Worm (Caenorhabditis elegans): ENCODE data around the gene clik-2.
"Not testable (repeated sequence)": the region's sequence is repeated elsewhere in the genome, so short reads cannot be mapped to it uniquely, and the experiment has no call there.

clik-2 gene

DNA sequence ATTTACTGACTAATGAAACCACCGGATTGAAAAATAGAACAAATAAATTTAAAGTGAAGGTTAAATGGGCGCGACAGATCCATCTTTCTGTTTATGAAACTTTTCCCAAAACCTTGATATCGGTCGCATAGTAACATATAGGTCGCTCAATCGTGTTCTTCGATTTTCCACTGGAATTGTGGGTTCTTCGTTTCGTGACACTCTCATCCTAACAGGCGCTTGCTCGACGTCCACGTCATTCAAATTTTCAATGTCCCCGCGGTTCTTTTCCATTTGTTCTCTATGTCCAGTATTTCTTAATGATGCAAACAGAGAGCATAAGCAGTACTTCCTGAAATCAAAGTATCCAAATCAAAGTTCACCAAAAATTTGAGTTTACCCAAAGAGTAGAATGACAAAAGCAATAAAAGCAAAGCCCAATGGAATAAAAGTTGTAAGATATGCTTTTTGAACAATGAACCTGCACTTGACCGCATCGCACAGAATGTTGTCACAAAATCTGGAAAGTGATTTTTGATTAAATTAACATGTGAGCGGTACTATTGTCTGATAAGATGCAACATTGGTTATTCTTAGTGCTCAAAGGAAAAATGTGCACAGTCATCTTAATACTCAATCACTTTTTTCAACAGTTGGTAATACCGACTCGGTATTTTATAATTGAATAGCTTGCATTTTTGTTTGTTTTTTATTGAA is 21.5 kb downstream of the clik-2 start, which contains the start of gene F27D9.13 (continued):
- TF ChIP-seq tag-97 (GFP tag; IDR thresholded peaks at IDR 0.05) (no peak), mes-2 (tag; optimal IDR thresholded peaks at IDR 0.05; ENCODE audit: poor library complexity, severe bottlenecking) (no peak), zip-11 (GFP tag; IDR thresholded peaks at IDR 0.05) (no peak), ceh-62 (tag; optimal IDR thresholded peaks at IDR 0.05) (no peak)

DNA sequence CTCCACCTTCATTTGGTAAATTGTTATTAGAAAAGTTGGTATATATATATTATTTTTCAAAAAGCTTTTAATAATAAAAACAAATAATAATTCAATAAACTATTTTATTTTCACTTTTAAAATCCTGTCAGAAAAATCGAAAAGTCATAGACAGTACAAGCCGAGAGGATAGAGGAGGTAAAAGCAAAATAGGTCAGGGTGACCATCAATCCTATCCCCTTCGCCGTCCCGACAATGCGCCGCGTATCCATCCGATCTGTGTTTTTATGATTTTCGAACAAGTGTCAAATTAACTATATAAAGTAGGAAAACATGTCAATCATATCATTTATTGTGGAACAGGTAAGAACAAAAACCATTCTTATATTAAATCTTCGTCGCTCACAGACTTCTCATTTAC is 23.6 kb downstream of the clik-2 start:
- TF ChIP-seq nhr-237 (tag; optimal IDR thresholded peaks at IDR 0.05), result no peak
- peak in 1 of 2 experiments; percentile 35 for TF ChIP-seq unc-62 (GFP tag; optimal IDR thresholded peaks at IDR 0.05 in 1 of 2)
- TF ChIP-seq unc-62 (tag; optimal IDR thresholded peaks at IDR 0.05), result no peak

- TF ChIP-seq saeg-2 (GFP tag; IDR thresholded peaks at IDR 0.05); hif-1 (tag; optimal IDR thresholded peaks at IDR 0.05); ZK546.5 (tag; optimal IDR thresholded peaks at IDR 0.05): not testable (repeated sequence)
Measured at ce11 chrX:7664819-7665218, 24.2 kb downstream of the clik-2 start, which contains the start of gene dhs-29. Gene dhs-29 (minus strand): TSS chrX:7664919.

ce11 chrX:7664419-7664818 is 24.6 kb downstream of the clik-2 start:
- TF ChIP-seq vab-7 (GFP tag; IDR thresholded peaks at IDR 0.05) (no peak), F26F4.8 (GFP tag; conservative IDR thresholded peaks at IDR 0.05) (no peak), unc-62 (GFP tag; optimal IDR thresholded peaks at IDR 0.05 in 1 of 2) (peak in 1 of 2 experiments; percentile 53), unc-62 (tag; optimal IDR thresholded peaks at IDR 0.05) (no peak)

ce11 chrX:7662532-7662931 is 26.5 kb downstream of the clik-2 start:
- no peak for TF ChIP-seq duxl-1 (tag; optimal IDR thresholded peaks at IDR 0.05; ENCODE audit: poor library complexity)
- peak in 1 of 2 experiments; percentile 1 for TF ChIP-seq lsy-2 (tag; optimal IDR thresholded peaks at IDR 0.05)
- TF ChIP-seq fos-1 (tag; optimal IDR thresholded peaks at IDR 0.05), result no peak
- no peak for TF ChIP-seq madf-9 (GFP tag; conservative IDR thresholded peaks at IDR 0.05)
- no peak for TF ChIP-seq aha-1 (tag)
- no peak for TF ChIP-seq skn-1 (tag; optimal IDR thresholded peaks at IDR 0.05)
- TF ChIP-seq lir-3 (tag; optimal IDR thresholded peaks at IDR 0.05), result no peak

ce11 chrX:7661628-7662027 is 27.4 kb downstream of the clik-2 start:
- TF ChIP-seq mep-1 (tag; optimal IDR thresholded peaks at IDR 0.05) (peak; percentile 52), dpl-1 (GFP tag; optimal IDR thresholded peaks at IDR 0.05) (peak; percentile 2), attf-4 (tag; optimal IDR thresholded peaks at IDR 0.05) (no peak), F26F4.8 (GFP tag; conservative IDR thresholded peaks at IDR 0.05) (no peak), nhr-6 (tag; optimal IDR thresholded peaks at IDR 0.05) (peak; percentile 33), nhr-48 (tag; optimal IDR thresholded peaks at IDR 0.05) (no peak), unc-130 (GFP tag; optimal IDR thresholded peaks at IDR 0.05) (no peak), lin-38 (GFP tag; IDR thresholded peaks at IDR 0.05) (peak; percentile 72), F10B5.3 (tag; optimal IDR thresholded peaks at IDR 0.05) (no peak), saeg-2 (GFP tag; IDR thresholded peaks at IDR 0.05) (no peak), zfp-2 (tag; optimal IDR thresholded peaks at IDR 0.05) (no peak), hlh-11 (tag; optimal IDR thresholded peaks at IDR 0.05) (peak; percentile 56), mxl-3 (GFP tag; optimal IDR thresholded peaks at IDR 0.05) (peak; percentile 36), nhr-28 (tag; optimal IDR thresholded peaks at IDR 0.05) (peak; percentile 32), tra-1 (GFP tag; IDR thresholded peaks at IDR 0.05) (no peak), pha-4 (GFP tag; IDR thresholded peaks at IDR 0.05) (no peak), pha-4 (tag; optimal IDR thresholded peaks at IDR 0.05) (peak; percentile 58), snpc-1.2 (GFP tag; IDR thresholded peaks at IDR 0.05) (no peak), nhr-102 (tag; optimal IDR thresholded peaks at IDR 0.05) (no peak), daf-8 (GFP tag; IDR thresholded peaks at IDR 0.05) (no peak), dve-1 (tag; optimal IDR thresholded peaks at IDR 0.05; ENCODE audit: insufficient read depth) (peak; percentile 75), madf-9 (GFP tag; conservative IDR thresholded peaks at IDR 0.05) (no peak), lsy-2 (tag; optimal IDR thresholded peaks at IDR 0.05) (peak in 1 of 2 experiments; percentile 42), hlh-30 (tag; optimal IDR thresholded peaks at IDR 0.05; ENCODE audit: insufficient read depth) (peak; percentile 18), daf-16 (GFP tag; optimal IDR thresholded peaks at IDR 0.05) (no peak), daf-16 (tag; optimal IDR thresholded peaks at IDR 0.05) (peak; percentile 89)

All from whole organism, L4 larva.